Worm (Caenorhabditis elegans): ENCODE data around the gene pigx-1.

Gene pigx-1

DNA sequence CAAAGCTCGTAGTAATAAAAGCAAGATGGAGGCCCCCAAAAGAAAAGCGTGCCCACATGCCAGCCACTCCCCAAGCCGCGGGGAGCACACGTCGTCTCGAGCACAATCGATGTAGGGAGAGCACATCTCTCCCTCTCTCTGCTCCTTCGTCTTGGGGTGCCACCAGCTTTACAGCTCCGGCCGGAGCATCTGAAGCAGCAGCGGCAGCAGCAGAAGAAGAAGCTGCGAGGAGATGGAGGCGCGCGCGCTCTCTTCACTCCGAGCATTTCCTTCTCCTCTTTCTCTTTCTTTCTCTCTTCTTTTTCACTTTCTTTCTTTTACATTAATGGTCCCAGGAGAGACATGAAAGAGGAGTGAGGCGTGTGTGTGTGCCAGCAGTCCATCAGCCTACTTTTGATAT lies 32.7 kb downstream of the pigx-1 start (continued):
- TF ChIP-seq hlh-8 (tag; optimal IDR thresholded peaks at IDR 0.05), result peak; percentile 71
- TF ChIP-seq ets-4 (tag; optimal IDR thresholded peaks at IDR 0.05), result no peak
- TF ChIP-seq C38D4.7 (GFP tag; optimal IDR thresholded peaks at IDR 0.05), result no peak
- TF ChIP-seq pha-2 (tag; optimal IDR thresholded peaks at IDR 0.05), result no peak
- TF ChIP-seq nfya-1 (tag; optimal IDR thresholded peaks at IDR 0.05), result peak; percentile 79
- no peak for TF ChIP-seq madf-2 (tag; optimal IDR thresholded peaks at IDR 0.05)
- no peak for TF ChIP-seq fax-1 (tag; optimal IDR thresholded peaks at IDR 0.05)
- TF ChIP-seq che-1 (tag; optimal IDR thresholded peaks at IDR 0.05), result no peak
- peak; percentile 58 for TF ChIP-seq unc-55 (GFP tag; optimal IDR thresholded peaks at IDR 0.05)
- no peak for TF ChIP-seq ztf-16 (tag; optimal IDR thresholded peaks at IDR 0.05)
- no peak for TF ChIP-seq zip-5 (tag; optimal IDR thresholded peaks at IDR 0.05)
- no peak for TF ChIP-seq F13H6.1 (tag; optimal IDR thresholded peaks at IDR 0.05)
- TF ChIP-seq ceh-31 (tag; optimal IDR thresholded peaks at IDR 0.05), result peak; percentile 77
- no peak for TF ChIP-seq dmd-4 (tag; optimal IDR thresholded peaks at IDR 0.05; ENCODE audit: borderline replicate concordance)
- TF ChIP-seq ceh-24 (tag; optimal IDR thresholded peaks at IDR 0.05), result no peak
- no peak for TF ChIP-seq nhr-11 (tag; optimal IDR thresholded peaks at IDR 0.05)
- TF ChIP-seq C08G9.2 (tag; optimal IDR thresholded peaks at IDR 0.05), result peak; percentile 38
- TF ChIP-seq ceh-19 (GFP tag; optimal IDR thresholded peaks at IDR 0.05), result peak; percentile 6
- TF ChIP-seq nhr-232 (tag; optimal IDR thresholded peaks at IDR 0.05), result no peak
- TF ChIP-seq T23F11.4 (GFP tag; optimal IDR thresholded peaks at IDR 0.05), result no peak
- TF ChIP-seq pha-4 (tag; optimal IDR thresholded peaks at IDR 0.05), result no peak
- peak; percentile 93 for TF ChIP-seq lim-6 (tag; optimal IDR thresholded peaks at IDR 0.05)
- TF ChIP-seq ahr-1 (tag; optimal IDR thresholded peaks at IDR 0.05), result no peak
- no peak for TF ChIP-seq ceh-22 (tag; optimal IDR thresholded peaks at IDR 0.05)
- no peak for TF ChIP-seq pat-9 (tag; optimal IDR thresholded peaks at IDR 0.05)
- TF ChIP-seq dve-1 (tag; optimal IDR thresholded peaks at IDR 0.05), result no peak
- no peak for TF ChIP-seq mec-3 (tag; optimal IDR thresholded peaks at IDR 0.05; ENCODE audit: borderline replicate concordance)
- no peak for TF ChIP-seq pag-3 (tag; optimal IDR thresholded peaks at IDR 0.05; ENCODE audit: borderline replicate concordance)
- TF ChIP-seq pax-1 (tag; optimal IDR thresholded peaks at IDR 0.05), result no peak
- no peak for TF ChIP-seq npax-4 (tag; optimal IDR thresholded peaks at IDR 0.05)
- TF ChIP-seq hlh-6 (tag; optimal IDR thresholded peaks at IDR 0.05), result no peak
- TF ChIP-seq K09A11.1 (tag; optimal IDR thresholded peaks at IDR 0.05; ENCODE audit: insufficient read depth), result no peak
- TF ChIP-seq ceh-45 (GFP tag; IDR thresholded peaks at IDR 0.05), result no peak
- TF ChIP-seq sox-4 (tag; optimal IDR thresholded peaks at IDR 0.05), result peak; percentile 4
- no peak for TF ChIP-seq odd-2 (tag; optimal IDR thresholded peaks at IDR 0.05)
- peak; percentile 74 for TF ChIP-seq rnt-1 (tag; optimal IDR thresholded peaks at IDR 0.05)
- TF ChIP-seq hlh-15 (tag; optimal IDR thresholded peaks at IDR 0.05), result no peak
- TF ChIP-seq gmeb-2 (tag; optimal IDR thresholded peaks at IDR 0.05), result no peak
- TF ChIP-seq Y22D7AL.16 (tag; optimal IDR thresholded peaks at IDR 0.05), result no peak
- TF ChIP-seq ceh-14 (tag; optimal IDR thresholded peaks at IDR 0.05), result peak; percentile 48
- no peak for TF ChIP-seq ref-2 (tag; optimal IDR thresholded peaks at IDR 0.05)
- TF ChIP-seq hlh-13 (GFP tag; optimal IDR thresholded peaks at IDR 0.05), result no peak

DNA sequence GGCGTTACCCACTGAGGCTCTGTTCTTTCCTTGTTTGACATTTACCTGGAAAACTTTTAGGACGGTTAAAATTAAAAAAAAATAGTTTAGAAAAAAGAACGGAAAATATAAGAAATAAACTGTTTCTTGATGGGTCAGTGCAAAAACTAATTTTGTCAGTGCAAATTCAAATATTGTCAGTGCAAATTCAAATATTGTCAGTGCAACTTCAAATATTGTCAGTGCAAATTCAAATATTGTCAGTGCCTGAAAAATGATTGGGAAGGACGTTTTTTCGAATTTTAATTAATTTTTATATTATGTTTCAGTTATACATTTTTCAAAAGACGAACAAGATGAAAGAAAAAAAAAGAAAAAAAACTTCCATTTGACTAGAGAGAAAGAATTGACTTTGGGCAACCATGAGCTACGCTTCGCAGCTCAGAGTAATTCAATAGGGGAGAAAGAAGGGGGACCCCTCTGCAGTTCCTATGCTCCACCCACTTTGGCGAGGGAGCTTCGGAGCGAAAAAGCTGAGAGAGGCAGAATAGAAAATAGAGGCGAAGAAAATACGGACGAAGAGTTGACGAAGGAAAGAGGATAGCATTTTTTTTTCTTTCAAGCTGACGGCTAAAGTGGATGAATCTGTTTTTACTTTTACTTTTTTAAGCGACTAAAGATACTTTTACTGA lies 34.3 kb downstream of the pigx-1 start, which contains the start of gene unc-1:
Gene unc-1, minus strand, starts transcription at position 51 of the 671 bp plus-strand sequence.
- no peak for TF ChIP-seq pag-3 (tag; optimal IDR thresholded peaks at IDR 0.05; ENCODE audit: borderline replicate concordance)
- no peak for TF ChIP-seq dmd-4 (tag; optimal IDR thresholded peaks at IDR 0.05; ENCODE audit: borderline replicate concordance)
- no peak for TF ChIP-seq ceh-19 (GFP tag; optimal IDR thresholded peaks at IDR 0.05)
- no peak for TF ChIP-seq tbx-2 (tag; optimal IDR thresholded peaks at IDR 0.05)
- no peak for TF ChIP-seq Y22D7AL.16 (tag; optimal IDR thresholded peaks at IDR 0.05)
- peak; percentile 20 for TF ChIP-seq ceh-14 (tag; optimal IDR thresholded peaks at IDR 0.05)
- TF ChIP-seq ama-1 (optimal IDR thresholded peaks at IDR 0.05), result no peak
- TF ChIP-seq pha-4 (tag; optimal IDR thresholded peaks at IDR 0.05), result no peak
- TF ChIP-seq ahr-1 (tag; optimal IDR thresholded peaks at IDR 0.05), result no peak
- no peak for TF ChIP-seq lin-11 (tag; optimal IDR thresholded peaks at IDR 0.05)
- TF ChIP-seq che-1 (tag; optimal IDR thresholded peaks at IDR 0.05), result no peak
- no peak for TF ChIP-seq unc-55 (GFP tag; optimal IDR thresholded peaks at IDR 0.05)
- TF ChIP-seq elt-4 (tag; optimal IDR thresholded peaks at IDR 0.05), result no peak
- TF ChIP-seq ceh-34 (tag; optimal IDR thresholded peaks at IDR 0.05), result no peak
- peak; percentile 94 for TF ChIP-seq unc-42 (tag; optimal IDR thresholded peaks at IDR 0.05)
- TF ChIP-seq ceh-31 (tag; optimal IDR thresholded peaks at IDR 0.05), result peak; percentile 43
- no peak for TF ChIP-seq ceh-22 (tag; optimal IDR thresholded peaks at IDR 0.05)
- TF ChIP-seq fax-1 (tag; optimal IDR thresholded peaks at IDR 0.05), result no peak
- TF ChIP-seq eyg-1 (tag; optimal IDR thresholded peaks at IDR 0.05), result no peak
- no peak for TF ChIP-seq ttx-3 (tag; optimal IDR thresholded peaks at IDR 0.05)
- no peak for TF ChIP-seq ceh-2 (tag; optimal IDR thresholded peaks at IDR 0.05)
- peak; percentile 14 for TF ChIP-seq ref-2 (tag; optimal IDR thresholded peaks at IDR 0.05)
